Comparison of ENCODE assay signal across 1 fruit fly cellular context in the genomic region with DNA sequence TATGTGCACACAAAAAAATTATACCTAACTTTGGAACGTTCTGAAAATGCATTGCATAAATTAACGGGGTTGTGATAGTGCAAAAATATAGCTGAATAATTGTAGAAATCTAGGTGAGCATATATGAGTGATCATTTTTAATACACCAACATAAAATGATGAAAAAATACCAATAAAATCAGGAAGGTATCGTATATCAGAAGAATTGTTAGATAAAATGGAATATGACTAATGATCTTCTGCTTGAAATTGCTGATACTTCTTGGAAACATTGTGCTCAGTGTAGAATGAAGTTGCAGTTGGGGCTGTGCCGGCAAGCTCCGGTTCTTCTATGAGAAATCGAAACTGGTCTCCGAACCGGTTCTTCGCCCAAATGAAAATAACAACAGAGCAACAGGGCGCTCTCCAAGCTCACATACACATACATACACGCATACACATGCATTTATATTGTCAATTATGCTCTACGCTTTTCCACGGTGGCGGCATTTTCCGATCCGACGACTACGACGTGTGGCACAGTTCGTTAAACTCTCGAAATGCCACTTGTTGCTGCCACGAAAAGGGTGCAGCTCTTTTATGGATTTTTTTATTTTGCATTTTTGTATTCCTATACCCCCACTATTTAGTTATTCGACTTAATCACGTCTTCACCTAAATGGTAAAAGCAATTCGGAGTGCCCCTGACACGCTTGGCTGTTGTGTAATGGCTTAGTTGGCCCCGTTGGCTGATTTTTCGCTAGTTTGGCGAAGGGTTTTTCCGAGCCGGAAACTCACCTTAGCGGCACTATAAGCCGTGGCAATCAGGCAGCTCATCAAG.
A peak's percentile ranks its signal among the peaks of the same experiment; 100 is the strongest.
TF ChIP-seq lines count a peak whose summit lies in the region.

No protein-coding gene starts in this region.

TF ChIP-seq in whole organism, embryonic, 481 proteins besides CTCF, POLR2A, EP300 and RAD21 (continued from another document and continues in another):
- TF ChIP-seq CG17361 (GFP tag; IDR thresholded peaks at IDR 0.05; lab: Robert Waterston, UW) (peak; percentile 96), CG9215 (GFP tag; IDR thresholded peaks at IDR 0.05; lab: Robert Waterston, UW) (peak; percentile 79), bigmax (GFP tag; optimal IDR thresholded peaks at IDR 0.05; lab: Kevin White, UChicago) (no peak), rib (GFP tag; IDR thresholded peaks at IDR 0.05; lab: Robert Waterston, UW) (peak; percentile 77), CG33557 (GFP tag; optimal IDR thresholded peaks at IDR 0.05; lab: Kevin White, UChicago) (peak; percentile 92), Side (GFP tag; optimal IDR thresholded peaks at IDR 0.05; lab: Kevin White, UChicago) (peak; percentile 86), CG11093 (GFP tag; IDR thresholded peaks at IDR 0.05; lab: Robert Waterston, UW) (peak; percentile 69; the same call in 2 of the 3 replicates), Bgb (GFP tag; IDR thresholded peaks at IDR 0.05; lab: Robert Waterston, UW; ENCODE audit: partially characterized antibody) (no peak; the same call in 1 of the 2 replicates), CG7556 (GFP tag; optimal IDR thresholded peaks at IDR 0.05; lab: Kevin White, UChicago) (peak; percentile 94), CG12104 (GFP tag; optimal IDR thresholded peaks at IDR 0.05; lab: Kevin White, UChicago) (peak; percentile 69), org-1 (GFP tag; optimal IDR thresholded peaks at IDR 0.05; lab: Kevin White, UChicago) (peak; percentile 88), abd-A (tag; optimal IDR thresholded peaks at IDR 0.05; lab: Kevin White, UChicago) (no peak), CG11696 (GFP tag; IDR thresholded peaks at IDR 0.05; lab: Robert Waterston, UW) (peak; percentile 62; the same call in 1 of the 2 replicates), CG12219 (GFP tag; optimal IDR thresholded peaks at IDR 0.05; lab: Kevin White, UChicago) (peak; percentile 88), usp (GFP tag; optimal IDR thresholded peaks at IDR 0.05; lab: Kevin White, UChicago) (no peak), CG2202 (tag; optimal IDR thresholded peaks at IDR 0.05; lab: Kevin White, UChicago) (peak; percentile 89), pfk (GFP tag; optimal IDR thresholded peaks at IDR 0.05; lab: Kevin White, UChicago) (no peak), fru (optimal IDR thresholded peaks at IDR 0.05; lab: Kevin White, UChicago) (no peak), z (GFP tag; IDR thresholded peaks at IDR 0.05; lab: Robert Waterston, UW) (0 out of 3 replicates have a peak, but pooled peaks have one; percentile 45), CG16813 (GFP tag; IDR thresholded peaks at IDR 0.05; lab: Robert Waterston, UW; ENCODE audit: partially characterized antibody) (no peak), inv (GFP tag; IDR thresholded peaks at IDR 0.05; lab: Robert Waterston, UW; ENCODE audit: partially characterized antibody) (no peak), CG6683 (GFP tag; optimal IDR thresholded peaks at IDR 0.05; lab: Kevin White, UChicago) (peak; percentile 57), CG10654 (GFP tag; optimal IDR thresholded peaks at IDR 0.05; lab: Kevin White, UChicago) (peak; percentile 85), zen2 (GFP tag; IDR thresholded peaks at IDR 0.05; lab: Robert Waterston, UW; ENCODE audit: partially characterized antibody) (no peak), CG31365 (tag; optimal IDR thresholded peaks at IDR 0.05; lab: Kevin White, UChicago) (peak; percentile 67), esg (GFP tag; conservative IDR thresholded peaks at IDR 0.05; lab: Robert Waterston, UW) (peak; percentile 86), CG43689 (GFP tag; IDR thresholded peaks at IDR 0.05; lab: Robert Waterston, UW) (peak; percentile 39; the same call in 1 of the 2 replicates), CG17385 (GFP tag; optimal IDR thresholded peaks at IDR 0.05; lab: Kevin White, UChicago) (peak; percentile 87), cg (GFP tag; optimal IDR thresholded peaks at IDR 0.05; lab: Kevin White, UChicago) (peak; percentile 76), unc-4 (GFP tag; IDR thresholded peaks at IDR 0.05; lab: Robert Waterston, UW; ENCODE audit: partially characterized antibody) (no peak), CG34224 (GFP tag; IDR thresholded peaks at IDR 0.05; lab: Robert Waterston, UW; ENCODE audit: partially characterized antibody) (no peak; the same call in 2 of the 3 replicates), al (GFP tag; IDR thresholded peaks at IDR 0.05; lab: Robert Waterston, UW) (peak; percentile 83), Sox102F (GFP tag; optimal IDR thresholded peaks at IDR 0.05; lab: Kevin White, UChicago) (peak; percentile 92), NC2α (GFP tag; optimal IDR thresholded peaks at IDR 0.05; lab: Kevin White, UChicago) (peak; percentile 80), CG4328 (GFP tag; optimal IDR thresholded peaks at IDR 0.05; lab: Kevin White, UChicago) (peak; percentile 73), CG15269 (tag; optimal IDR thresholded peaks at IDR 0.05; lab: Kevin White, UChicago) (peak; percentile 90), Ada2b (GFP tag; IDR thresholded peaks at IDR 0.05; lab: Robert Waterston, UW) (peak; percentile 75), CoRest (tag; optimal IDR thresholded peaks at IDR 0.05; lab: Kevin White, UChicago) (peak; percentile 96), mirr (GFP tag; optimal IDR thresholded peaks at IDR 0.05; lab: Kevin White, UChicago) (peak; percentile 23), CG7928 (GFP tag; optimal IDR thresholded peaks at IDR 0.05; lab: Kevin White, UChicago) (peak; percentile 42), ci (GFP tag; IDR thresholded peaks at IDR 0.05; lab: Robert Waterston, UW) (peak; percentile 87), CG11456 (GFP tag; IDR thresholded peaks at IDR 0.05; lab: Robert Waterston, UW) (peak; percentile 71; the same call in 1 of the 3 replicates), Aef1 (GFP tag; IDR thresholded peaks at IDR 0.05; lab: Robert Waterston, UW) (peak; percentile 66; the same call in 2 of the 3 replicates), her (GFP tag; optimal IDR thresholded peaks at IDR 0.05; lab: Kevin White, UChicago) (peak; percentile 79), ftz-f1 (GFP tag; optimal IDR thresholded peaks at IDR 0.05; lab: Kevin White, UChicago) (no peak), CG9876 (GFP tag; optimal IDR thresholded peaks at IDR 0.05; lab: Kevin White, UChicago) (peak; percentile 68), Hr78 (GFP tag; optimal IDR thresholded peaks at IDR 0.05; lab: Kevin White, UChicago) (peak in 1 of 2 experiments; percentile 73), CG3995 (GFP tag; optimal IDR thresholded peaks at IDR 0.05; lab: Kevin White, UChicago) (peak; percentile 28), CG10565 (GFP tag; optimal IDR thresholded peaks at IDR 0.05; lab: Kevin White, UChicago) (peak; percentile 57), lbe (GFP tag; optimal IDR thresholded peaks at IDR 0.05; lab: Kevin White, UChicago) (peak; percentile 69), kah (GFP tag; optimal IDR thresholded peaks at IDR 0.05; lab: Kevin White, UChicago) (peak; percentile 86), CG13624 (GFP tag; optimal IDR thresholded peaks at IDR 0.05; lab: Kevin White, UChicago) (peak; percentile 88), so (GFP tag; IDR thresholded peaks at IDR 0.05; lab: Robert Waterston, UW) (peak; percentile 86), CG3847 (GFP tag; IDR thresholded peaks at IDR 0.05; lab: Robert Waterston, UW) (peak; percentile 78), Gug (GFP tag; IDR thresholded peaks at IDR 0.05; lab: Robert Waterston, UW) (peak; percentile 61; the same call in 3 of the 4 replicates), NC2β (GFP tag; optimal IDR thresholded peaks at IDR 0.05; lab: Kevin White, UChicago) (peak; percentile 77), CG10431 (GFP tag; optimal IDR thresholded peaks at IDR 0.05; lab: Kevin White, UChicago) (peak; percentile 76), Neu2 (GFP tag; optimal IDR thresholded peaks at IDR 0.05; lab: Kevin White, UChicago; ENCODE audit: borderline replicate concordance) (peak; percentile 9), Deaf1 (tag; optimal IDR thresholded peaks at IDR 0.05; lab: Kevin White, UChicago) (peak; percentile 48), Xbp1 (GFP tag; optimal IDR thresholded peaks at IDR 0.05; lab: Kevin White, UChicago) (peak; percentile 90), CG3281 (GFP tag; optimal IDR thresholded peaks at IDR 0.05; lab: Kevin White, UChicago) (peak; percentile 84), CG42726 (GFP tag; IDR thresholded peaks at IDR 0.05; lab: Robert Waterston, UW; ENCODE audit: partially characterized antibody) (no peak), CG15011 (GFP tag; optimal IDR thresholded peaks at IDR 0.05; lab: Kevin White, UChicago) (peak; percentile 77), psq (GFP tag; optimal IDR thresholded peaks at IDR 0.05; lab: Kevin White, UChicago) (peak; percentile 74), Ravus (GFP tag; IDR thresholded peaks at IDR 0.05; lab: Robert Waterston, UW) (peak; percentile 66), Bdp1 (GFP tag; optimal IDR thresholded peaks at IDR 0.05; lab: Kevin White, UChicago) (peak; percentile 79), Gsc (GFP tag; IDR thresholded peaks at IDR 0.05; lab: Robert Waterston, UW) (peak; percentile 49), btn (GFP tag; optimal IDR thresholded peaks at IDR 0.05; lab: Kevin White, UChicago) (peak; percentile 70), CG6689 (GFP tag; IDR thresholded peaks at IDR 0.05; lab: Robert Waterston, UW) (peak; percentile 90), Elba2 (GFP tag; optimal IDR thresholded peaks at IDR 0.05; lab: Kevin White, UChicago) (no peak), CG4730 (GFP tag; IDR thresholded peaks at IDR 0.05; lab: Robert Waterston, UW) (peak; percentile 78), Asciz (GFP tag; optimal IDR thresholded peaks at IDR 0.05; lab: Kevin White, UChicago) (peak; percentile 84), CG16863 (GFP tag; optimal IDR thresholded peaks at IDR 0.05; lab: Kevin White, UChicago) (peak; percentile 90), shn (GFP tag; optimal IDR thresholded peaks at IDR 0.05; lab: Kevin White, UChicago) (peak; percentile 92), CG15601 (tag; optimal IDR thresholded peaks at IDR 0.05; lab: Kevin White, UChicago) (peak; percentile 83), Hmr (GFP tag; optimal IDR thresholded peaks at IDR 0.05; lab: Kevin White, UChicago) (peak; percentile 87), CG32772 (GFP tag; IDR thresholded peaks at IDR 0.05; lab: Robert Waterston, UW) (peak; percentile 83), CG9932 (GFP tag; IDR thresholded peaks at IDR 0.05; lab: Robert Waterston, UW) (peak; percentile 85), CG10979 (tag; optimal IDR thresholded peaks at IDR 0.05; lab: Kevin White, UChicago) (peak; percentile 93), Drgx (GFP tag; IDR thresholded peaks at IDR 0.05; lab: Robert Waterston, UW) (peak; percentile 81), CG12299 (tag; optimal IDR thresholded peaks at IDR 0.05; lab: Kevin White, UChicago) (peak; percentile 70), sim (GFP tag; IDR thresholded peaks at IDR 0.05; lab: Robert Waterston, UW) (peak; percentile 79), ara (GFP tag; IDR thresholded peaks at IDR 0.05; lab: Robert Waterston, UW) (peak; percentile 88), br (optimal IDR thresholded peaks at IDR 0.05; lab: Kevin White, UChicago) (no peak), CG7271 (tag; optimal IDR thresholded peaks at IDR 0.05; lab: Kevin White, UChicago) (peak; percentile 43), C15 (GFP tag; IDR thresholded peaks at IDR 0.05; lab: Robert Waterston, UW) (peak; percentile 63; the same call in 1 of the 3 replicates), Dad (GFP tag; optimal IDR thresholded peaks at IDR 0.05; lab: Kevin White, UChicago) (peak; percentile 84), CG10543 (GFP tag; optimal IDR thresholded peaks at IDR 0.05; lab: Kevin White, UChicago) (peak; percentile 53), dysf (GFP tag; IDR thresholded peaks at IDR 0.05; lab: Robert Waterston, UW) (peak; percentile 93), Blimp-1 (GFP tag; optimal IDR thresholded peaks at IDR 0.05; lab: Kevin White, UChicago) (peak; percentile 92), Nf-YC (tag; optimal IDR thresholded peaks at IDR 0.05; lab: Kevin White, UChicago) (peak; percentile 74), nom (GFP tag; optimal IDR thresholded peaks at IDR 0.05; lab: Kevin White, UChicago) (peak; percentile 91), Ptx1 (GFP tag; IDR thresholded peaks at IDR 0.05; lab: Robert Waterston, UW) (peak; percentile 90), cwo (GFP tag; optimal IDR thresholded peaks at IDR 0.05; lab: Kevin White, UChicago) (peak; percentile 72), nerfin-1 (tag; optimal IDR thresholded peaks at IDR 0.05; lab: Kevin White, UChicago) (peak; percentile 84), Trl (optimal IDR thresholded peaks at IDR 0.05; lab: Kevin White, UChicago) (peak; percentile 25 to 26), Trl (GFP tag; optimal IDR thresholded peaks at IDR 0.05; lab: Kevin White, UChicago) (peak; percentile 88), CG12659 (GFP tag; optimal IDR thresholded peaks at IDR 0.05; lab: Kevin White, UChicago) (peak; percentile 92), sisA (GFP tag; IDR thresholded peaks at IDR 0.05; lab: Robert Waterston, UW) (peak; percentile 81), tup (GFP tag; optimal IDR thresholded peaks at IDR 0.05; lab: Kevin White, UChicago) (peak; percentile 54), Rx (GFP tag; IDR thresholded peaks at IDR 0.05; lab: Robert Waterston, UW) (peak; percentile 81), CkIIα-i1 (GFP tag; IDR thresholded peaks at IDR 0.05; lab: Robert Waterston, UW) (0 out of 2 replicates have a peak, but pooled peaks have one; percentile 21), CG18262 (tag; optimal IDR thresholded peaks at IDR 0.05; lab: Kevin White, UChicago) (peak; percentile 95), CG1647 (GFP tag; optimal IDR thresholded peaks at IDR 0.05; lab: Kevin White, UChicago) (peak; percentile 72), crol (GFP tag; IDR thresholded peaks at IDR 0.05; lab: Robert Waterston, UW) (no peak), zf30C (GFP tag; optimal IDR thresholded peaks at IDR 0.05; lab: Kevin White, UChicago) (peak; percentile 90), CG11398 (GFP tag; optimal IDR thresholded peaks at IDR 0.05; lab: Kevin White, UChicago) (peak; percentile 89), odd (GFP tag; optimal IDR thresholded peaks at IDR 0.05; lab: Kevin White, UChicago) (peak; percentile 86), CG12155 (GFP tag; optimal IDR thresholded peaks at IDR 0.05; lab: Kevin White, UChicago) (peak; percentile 85), Oaz (GFP tag; IDR thresholded peaks at IDR 0.05; lab: Robert Waterston, UW) (peak; percentile 60; the same call in 1 of the 2 replicates), CrebB (tag; optimal IDR thresholded peaks at IDR 0.05; lab: Kevin White, UChicago) (peak; percentile 75), TFAM (GFP tag; optimal IDR thresholded peaks at IDR 0.05; lab: Kevin White, UChicago) (peak; percentile 53), Dip3 (GFP tag; optimal IDR thresholded peaks at IDR 0.05; lab: Kevin White, UChicago) (peak; percentile 84), CG13296 (GFP tag; optimal IDR thresholded peaks at IDR 0.05; lab: Kevin White, UChicago) (peak; percentile 84), chn (GFP tag; optimal IDR thresholded peaks at IDR 0.05; lab: Kevin White, UChicago) (peak; percentile 91), pho (GFP tag; optimal IDR thresholded peaks at IDR 0.05; lab: Kevin White, UChicago) (peak; percentile 85), seq (GFP tag; IDR thresholded peaks at IDR 0.05; lab: Robert Waterston, UW) (peak; percentile 92), vvl (GFP tag; IDR thresholded peaks at IDR 0.05; lab: Robert Waterston, UW) (peak; percentile 89)
